Fruit fly (Drosophila melanogaster) Kc167 (cell line): Measurements from ENCODE around the gene HemK1.

Experiments
- Myc ChIP-seq: fragments of >200 bp; optimal IDR thresholded peaks from 2 replicates; lab custom pipeline; 2017; ENCODE audit warnings: missing external identifiers
- Sin3A ChIP-seq: fragments of >200 bp; optimal IDR thresholded peaks from 2 replicates; lab custom pipeline; 2018; ENCODE audit warnings: missing external identifiers
- h ChIP-seq: fragments of >200 bp; optimal IDR thresholded peaks from 3 replicates; lab custom pipeline; 2018; ENCODE audit warnings: missing external identifiers
- insv ChIP-seq: fragments of >200 bp; optimal IDR thresholded peaks from 3 replicates; lab custom pipeline; 2018; ENCODE audit warnings: missing external identifiers
- psq ChIP-seq: fragments of >200 bp; optimal IDR thresholded peaks from 2 replicates; lab custom pipeline; 2017; ENCODE audit warnings: missing external identifiers
- ttk ChIP-seq: sonication (Bioruptor generic); optimal IDR thresholded peaks from 2 replicates; lab custom pipeline; 2017; ENCODE audit warnings: missing external identifiers

The HemK1 gene

dm6 chr2L:6467509-6467908, at the start of gene HemK1:
Gene HemK1, minus strand, starts transcription at chr2L:6467698.
- TF ChIP-seq psq (no peak), Myc (lab: Kevin White, UChicago) (no peak), h (lab: Kevin White, UChicago) (no peak), insv (no peak), ttk (lab: Kevin White, UChicago) (no peak), Sin3A (no peak)

dm6 chr2L:6513948-6514347, 46.5 kb upstream of the HemK1 start:
- TF ChIP-seq ttk (lab: Kevin White, UChicago) (no peak), Sin3A (no peak), Myc (lab: Kevin White, UChicago) (no peak), h (lab: Kevin White, UChicago) (no peak), insv (no peak), psq (no peak)

- TF ChIP-seq h (lab: Kevin White, UChicago) (no peak), insv (no peak)
These were observed 41.2 kb upstream of the HemK1 start for dm6 chr2L:6508666-6509065.

- TF ChIP-seq ttk (lab: Kevin White, UChicago), result no peak
- TF ChIP-seq psq, result no peak
- no peak for TF ChIP-seq Myc (lab: Kevin White, UChicago)
- no peak for TF ChIP-seq h (lab: Kevin White, UChicago)
- TF ChIP-seq Sin3A, result no peak
- TF ChIP-seq insv, result no peak
These were observed 36.2 kb upstream of the HemK1 start for dm6 chr2L:6503724-6504037.

- TF ChIP-seq Myc (lab: Kevin White, UChicago) (no peak), insv (no peak), Sin3A (no peak), psq (no peak), ttk (lab: Kevin White, UChicago) (no peak), h (lab: Kevin White, UChicago) (no peak)
These were observed 35.6 kb upstream of the HemK1 start for dm6 chr2L:6502887-6503723.

- TF ChIP-seq psq (no peak), h (lab: Kevin White, UChicago) (no peak), ttk (lab: Kevin White, UChicago) (no peak)
These were observed 33.3 kb upstream of the HemK1 start for dm6 chr2L:6500648-6501325.

- no peak for TF ChIP-seq h (lab: Kevin White, UChicago)
- no peak for TF ChIP-seq ttk (lab: Kevin White, UChicago)
- no peak for TF ChIP-seq Myc (lab: Kevin White, UChicago)
- TF ChIP-seq insv, result no peak
- no peak for TF ChIP-seq psq
- TF ChIP-seq Sin3A, result no peak
These were observed 30.9 kb upstream of the HemK1 start, which contains the start of gene CG31637 for dm6 chr2L:6498448-6498847. Gene CG31637, plus strand, starts transcription at chr2L:6498647.

- TF ChIP-seq ttk (lab: Kevin White, UChicago), result no peak
These were observed 29.3 kb upstream of the HemK1 start, which contains the start of gene CG9550 for dm6 chr2L:6496753-6497152. Gene CG9550, plus strand, starts transcription at chr2L:6497053.

dm6 chr2L:6494405-6494816, 26.9 kb upstream of the HemK1 start, which contains the start of gene CG9547:
Gene CG9547, minus strand, starts transcription at chr2L:6494532.
- no peak for TF ChIP-seq psq
- TF ChIP-seq insv, result no peak
- TF ChIP-seq Myc (lab: Kevin White, UChicago), result no peak
- no peak for TF ChIP-seq h (lab: Kevin White, UChicago)

dm6 chr2L:6490783-6491249, 23.3 kb upstream of the HemK1 start, which contains the start of the genes Phf5a and CG31638:
Gene Phf5a, minus strand, starts transcription at chr2L:6490843.
Gene CG31638, plus strand, starts transcription at chr2L:6491061.
- TF ChIP-seq h (lab: Kevin White, UChicago) (no peak), Myc (lab: Kevin White, UChicago) (no peak), insv (no peak), psq (no peak)

dm6 chr2L:6488676-6489140, 21.2 kb upstream of the HemK1 start, which contains the start of the genes KFase and epsilonCOP:
Gene KFase, minus strand, starts transcription at chr2L:6488756.
Gene epsilonCOP, plus strand, starts transcription at chr2L:6489090.
- TF ChIP-seq h (lab: Kevin White, UChicago) (no peak), ttk (lab: Kevin White, UChicago) (no peak), insv (no peak), psq (no peak), Sin3A (no peak), Myc (lab: Kevin White, UChicago) (no peak)

- TF ChIP-seq psq, result no peak
- TF ChIP-seq insv, result no peak
- TF ChIP-seq Myc (lab: Kevin White, UChicago), result no peak
- TF ChIP-seq Sin3A, result no peak
- no peak for TF ChIP-seq h (lab: Kevin White, UChicago)
- TF ChIP-seq ttk (lab: Kevin White, UChicago), result no peak
These were observed 13.8 kb upstream of the HemK1 start for dm6 chr2L:6481310-6481738.
